Worm (Caenorhabditis elegans) whole organism, L2 larva: ENCODE data around the gene Y46E12A.3.

Experiments used
- aly-2 ChIP-seq: fragments of 150-350 bp; optimal IDR thresholded peaks from 2 replicates; lab custom pipeline; 2014; ENCODE audit warnings: missing biosample characterization, missing genetic modification characterization
- ama-1 ChIP-seq: fragments of 150-350 bp; optimal IDR thresholded peaks from 2 replicates; lab custom pipeline; 2018; ENCODE audit warnings: inconsistent platforms
- blmp-1 ChIP-seq: sonication (generic microtip); optimal IDR thresholded peaks from 2 replicates; lab custom pipeline; 2017; ENCODE audit warnings: missing genetic modification characterization, mild to moderate bottlenecking, missing compliant biosample characterization, antibody characterized with exemption, moderate library complexity; ENCODE audit not compliant: insufficient read depth
- elt-1 ChIP-seq: fragments of 150-350 bp; optimal IDR thresholded peaks from 2 replicates; lab custom pipeline; 2014; ENCODE audit warnings: missing biosample characterization, missing genetic modification characterization
- fos-1 ChIP-seq: fragments of 150-350 bp; optimal IDR thresholded peaks from 2 replicates; lab custom pipeline; 2014; ENCODE audit warnings: missing biosample characterization, missing genetic modification characterization
- nhr-237 ChIP-seq: fragments of 150-350 bp; optimal IDR thresholded peaks from 2 replicates; lab custom pipeline; 2014; ENCODE audit warnings: missing biosample characterization, missing genetic modification characterization

DNA sequence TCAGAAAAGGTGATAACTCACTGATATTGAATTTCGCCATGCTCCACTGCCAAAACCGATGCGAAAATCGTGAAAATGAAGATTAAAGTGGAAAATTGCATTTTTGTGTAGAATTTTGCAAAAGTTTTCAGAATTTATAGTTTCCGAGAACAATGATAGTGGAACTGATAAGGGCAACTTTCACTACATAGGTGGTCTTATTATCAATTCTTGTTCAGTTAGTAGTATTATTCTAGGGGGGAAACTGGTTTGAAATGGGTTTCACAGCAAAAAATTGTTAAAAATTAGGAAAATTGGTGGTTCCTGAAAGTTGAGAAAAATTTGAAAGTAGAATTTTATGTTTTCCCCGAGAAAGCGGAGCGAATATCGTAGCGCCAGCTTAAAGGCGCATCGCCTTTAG lies 3.4 kb upstream of the Y46E12A.3 start, which contains the start of gene Y46E12A.5:
- TF ChIP-seq nhr-237 (no peak), blmp-1 (tag; lab: Kevin White, UChicago) (no peak), fos-1 (tag; lab: Kevin White, UChicago) (no peak), elt-1 (tag; lab: Kevin White, UChicago) (no peak), aly-2 (no peak), ama-1 (no peak)
